Worm (Caenorhabditis elegans): ENCODE results near the gene F14F9.4.

DNA sequence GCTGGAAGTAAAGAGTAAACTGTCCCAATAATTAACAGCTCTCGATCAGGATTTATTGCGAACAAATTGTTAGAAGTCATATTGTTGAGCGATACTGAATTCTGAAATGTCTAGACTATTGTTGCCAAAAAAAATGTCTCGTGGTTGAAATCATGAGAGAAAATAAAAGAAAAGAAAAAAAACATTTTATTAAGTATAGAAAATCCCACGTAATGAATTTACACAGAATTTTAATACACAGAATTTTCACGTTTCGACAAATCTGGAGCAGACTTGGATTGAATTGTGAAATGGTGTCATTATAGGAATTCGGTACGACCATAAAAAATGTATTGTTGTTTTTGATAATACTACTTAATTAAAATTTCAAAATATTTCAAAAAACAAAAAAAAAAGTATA, 40.3 kb downstream of the F14F9.4 start, which contains the start of gene srt-65:
- TF ChIP-seq nhr-237 (tag; optimal IDR thresholded peaks at IDR 0.05) (no peak), ama-1 (optimal IDR thresholded peaks at IDR 0.05) (no peak), blmp-1 (tag; optimal IDR thresholded peaks at IDR 0.05; ENCODE audit: insufficient read depth) (no peak), mbf-1 (tag; optimal IDR thresholded peaks at IDR 0.05) (no peak), gmeb-1 (tag; optimal IDR thresholded peaks at IDR 0.05) (no peak), unc-39 (tag; optimal IDR thresholded peaks at IDR 0.05) (no peak), unc-55 (GFP tag; optimal IDR thresholded peaks at IDR 0.05) (no peak), ZK546.5 (tag; optimal IDR thresholded peaks at IDR 0.05) (no peak), unc-62 (GFP tag; optimal IDR thresholded peaks at IDR 0.05) (no peak), nhr-11 (tag; optimal IDR thresholded peaks at IDR 0.05) (no peak), ztf-11 (tag; optimal IDR thresholded peaks at IDR 0.05) (no peak)
